Fruit fly (Drosophila melanogaster) ovary, adult (tissue): Measurements from ENCODE around the gene CG13992.
A peak's percentile ranks its signal among the peaks of the same experiment; 100 is the strongest.

Experiments
- CG17801 ChIP-seq: fragments of 200-800 bp; optimal IDR thresholded peaks from 2 replicates; lab custom pipeline; 2019; ENCODE audit warnings: missing biosample characterization, mild to moderate bottlenecking, missing genetic modification characterization, moderate library complexity; ENCODE audit not compliant: partially characterized antibody

The CG13992 gene

dm6 chr2L:5967702-5968616, at the start of gene CG13992, which contains the start of gene Ucp4C:
Gene CG13992 (minus strand): TSS chr2L:5967752.
Gene Ucp4C (plus strand): TSS chr2L:5968566.
- peak; percentile 40 for TF ChIP-seq CG17801 (GFP tag; lab: Kevin White, UChicago)

dm6 chr2L:6013071-6013417, 45.5 kb upstream of the CG13992 start:
- no peak for TF ChIP-seq CG17801 (GFP tag; lab: Kevin White, UChicago)

dm6 chr2L:6012303-6013070, 44.9 kb upstream of the CG13992 start, which contains the start of gene CG9098:
Gene CG9098 (minus strand): TSS chr2L:6012338.
- TF ChIP-seq CG17801 (GFP tag; lab: Kevin White, UChicago), result peak; percentile 68

- no peak for TF ChIP-seq CG17801 (GFP tag; lab: Kevin White, UChicago)
Observed at dm6 chr2L:6006508-6007232, 39.1 kb upstream of the CG13992 start, which contains the start of gene Gal. Gene Gal (minus strand): TSS chr2L:6006827.

- no peak for TF ChIP-seq CG17801 (GFP tag; lab: Kevin White, UChicago)
Observed at dm6 chr2L:6000065-6000464, 32.5 kb upstream of the CG13992 start, which contains the start of gene Tsp26A. Gene Tsp26A (plus strand): TSS chr2L:6000228.

- TF ChIP-seq CG17801 (GFP tag; lab: Kevin White, UChicago), result peak; percentile 22
Observed at dm6 chr2L:5999247-5999646, 31.7 kb upstream of the CG13992 start, which contains the start of gene Kdm5. Gene Kdm5 (minus strand): TSS chr2L:5999501.

- no peak for TF ChIP-seq CG17801 (GFP tag; lab: Kevin White, UChicago)
Observed at dm6 chr2L:5998383-5998782, 30.8 kb upstream of the CG13992 start.

- no peak for TF ChIP-seq CG17801 (GFP tag; lab: Kevin White, UChicago)
Observed at dm6 chr2L:5997609-5998229, 30.2 kb upstream of the CG13992 start.

dm6 chr2L:5990447-5990846, 22.9 kb upstream of the CG13992 start:
- TF ChIP-seq CG17801 (GFP tag; lab: Kevin White, UChicago), result no peak

- TF ChIP-seq CG17801 (GFP tag; lab: Kevin White, UChicago), result no peak
Observed at dm6 chr2L:5988115-5989092, 20.9 kb upstream of the CG13992 start.

dm6 chr2L:5986940-5987339, 19.4 kb upstream of the CG13992 start:
- no peak for TF ChIP-seq CG17801 (GFP tag; lab: Kevin White, UChicago)

- peak; percentile 63 for TF ChIP-seq CG17801 (GFP tag; lab: Kevin White, UChicago)
Observed at dm6 chr2L:5986094-5986493, 18.5 kb upstream of the CG13992 start, which contains the start of gene ifc. Gene ifc (plus strand): TSS chr2L:5986348.

- no peak for TF ChIP-seq CG17801 (GFP tag; lab: Kevin White, UChicago)
Observed at dm6 chr2L:5983236-5983635, 15.7 kb upstream of the CG13992 start.
